Worm (Caenorhabditis elegans) whole organism, young adult: ENCODE measurements around the gene Y62H9A.8.

ENCODE experiments used
- B0035.1 ChIP-seq: sonication (generic microtip); optimal IDR thresholded peaks from 2 replicates; lab custom pipeline; 2016; ENCODE audit warnings: missing genetic modification characterization, mild to moderate bottlenecking, missing compliant biosample characterization, missing genotype, missing genetic modification reagents
- C06A6.2 ChIP-seq: fragments of 200-800 bp; sonication (Bioruptor generic); conservative IDR thresholded peaks from 2 replicates; pipeline ENCODE4 v1.3.6; 2022; ENCODE audit warnings: missing genetic modification characterization, missing compliant biosample characterization
- D2030.7 ChIP-seq: fragments of 200-800 bp; sonication (Bioruptor generic); IDR thresholded peaks from 2 replicates; pipeline ENCODE4 v1.3.6; 2022; ENCODE audit warnings: missing genetic modification reagents, missing genetic modification characterization, missing compliant biosample characterization
- F23B12.7 ChIP-seq: sonication (generic microtip); optimal IDR thresholded peaks from 2 replicates; lab custom pipeline; 2017; ENCODE audit warnings: missing genetic modification characterization, mild to moderate bottlenecking, missing compliant biosample characterization, antibody characterized with exemption, moderate library complexity; ENCODE audit not compliant: insufficient read depth
- K11D2.4 ChIP-seq: fragments of 200-800 bp; sonication (Bioruptor generic); IDR thresholded peaks from 2 replicates; pipeline ENCODE4 v1.3.6; 2022; ENCODE audit warnings: missing genetic modification reagents, missing genetic modification characterization, missing compliant biosample characterization
- K12H6.12 ChIP-seq: fragments of 200-800 bp; sonication (Bioruptor generic); optimal IDR thresholded peaks from 2 replicates; lab custom pipeline; 2018; ENCODE audit warnings: mild to moderate bottlenecking, missing genetic modification characterization, missing compliant biosample characterization
- T07F8.4 ChIP-seq: sonication (generic microtip); optimal IDR thresholded peaks from 2 replicates; lab custom pipeline; 2016; ENCODE audit warnings: mild to moderate bottlenecking, missing genetic modification characterization, moderate library complexity, missing compliant biosample characterization
- Y56A3A.18 ChIP-seq: fragments of 200-800 bp; sonication (Bioruptor generic); IDR thresholded peaks from 2 replicates; pipeline ENCODE4 v1.3.6; 2022; ENCODE audit warnings: missing genetic modification reagents, missing genetic modification characterization, missing compliant biosample characterization
- ZK185.1 ChIP-seq: sonication (generic microtip); optimal IDR thresholded peaks from 2 replicates; lab custom pipeline; 2016; ENCODE audit warnings: mild to moderate bottlenecking, missing genetic modification characterization, missing compliant biosample characterization; ENCODE audit not compliant: poor library complexity, severe bottlenecking
- ama-1 ChIP-seq, 3 experiments: fragments of 150-350 bp in 1 of 3; sonication (generic microtip) in 2 of 3; optimal IDR thresholded peaks; 2 replicates each; lab custom pipeline; 2014 to 2018; ENCODE audit warnings: missing biosample characterization in 2 of 3, missing genetic modification characterization in 2 of 3, missing genetic modification reagents in 2 of 3
- attf-3 ChIP-seq: fragments of 200-800 bp; sonication (Bioruptor generic); conservative IDR thresholded peaks from 2 replicates; pipeline ENCODE4 v1.3.6; 2022; ENCODE audit warnings: missing genetic modification reagents, missing genetic modification characterization, missing compliant biosample characterization
- attf-5 ChIP-seq: fragments of 200-800 bp; sonication (Bioruptor generic); optimal IDR thresholded peaks from 2 replicates; lab custom pipeline; 2018; ENCODE audit warnings: mild to moderate bottlenecking, missing genetic modification characterization, missing compliant biosample characterization
- attf-6 ChIP-seq: fragments of 200-800 bp; sonication (Bioruptor generic); IDR thresholded peaks from 2 replicates; pipeline ENCODE4 v1.3.6; 2022; ENCODE audit warnings: missing genetic modification reagents, missing genetic modification characterization, missing compliant biosample characterization
- bed-1 ChIP-seq: fragments of 200-800 bp; sonication (Bioruptor generic); IDR thresholded peaks from 2 replicates; pipeline ENCODE4 v1.3.6; 2022; ENCODE audit warnings: missing genetic modification reagents, missing genetic modification characterization, missing compliant biosample characterization
- cebp-1 ChIP-seq, 2 experiments: fragments of 200-800 bp in 1 of 2; sonication (Bioruptor generic) in 1 of 2; sonication (generic microtip) in 1 of 2; IDR thresholded peaks in 1 of 2; optimal IDR thresholded peaks in 1 of 2; 2 replicates each; pipeline versions ENCODE4 v1.3.6 to Lab custom; 2017 to 2022; ENCODE audit warnings: missing compliant biosample characterization in 2 of 2, missing genetic modification characterization in 2 of 2, mild to moderate bottlenecking in 1 of 2, missing genetic modification reagents in 1 of 2, moderate library complexity in 1 of 2
- cebp-2 ChIP-seq: fragments of 200-800 bp; sonication (Bioruptor generic); IDR thresholded peaks from 2 replicates; pipeline ENCODE4 v1.3.6; 2022; ENCODE audit warnings: missing genetic modification characterization, missing compliant biosample characterization
- ceh-27 ChIP-seq: fragments of 200-800 bp; sonication (Bioruptor generic); optimal IDR thresholded peaks from 2 replicates; lab custom pipeline; 2018; ENCODE audit warnings: mild to moderate bottlenecking, missing genetic modification characterization, moderate library complexity, missing compliant biosample characterization
- ceh-40 ChIP-seq: fragments of 200-800 bp; sonication (Bioruptor generic); IDR thresholded peaks from 2 replicates; pipeline ENCODE4 v1.3.6; 2022; ENCODE audit warnings: missing genetic modification characterization, missing compliant biosample characterization
- dpl-1 ChIP-seq: fragments of 150-350 bp; optimal IDR thresholded peaks from 2 replicates; lab custom pipeline; 2014; ENCODE audit warnings: missing biosample characterization, missing genetic modification reagents, missing genetic modification characterization
- egl-18 ChIP-seq: fragments of 200-800 bp; sonication (Bioruptor generic); IDR thresholded peaks from 2 replicates; pipeline ENCODE4 v1.3.6; 2022; ENCODE audit warnings: missing genetic modification reagents, missing genetic modification characterization, missing compliant biosample characterization
- egrh-3 ChIP-seq: fragments of 200-800 bp; sonication (Bioruptor generic); IDR thresholded peaks from 2 replicates; pipeline ENCODE4 v1.3.6; 2022; ENCODE audit warnings: missing genetic modification reagents, missing genetic modification characterization, missing compliant biosample characterization
- hsf-1 ChIP-seq: fragments of 200-800 bp; sonication (Bioruptor generic); IDR thresholded peaks from 2 replicates; pipeline ENCODE4 v1.3.6; 2022; ENCODE audit warnings: missing genetic modification reagents, missing genetic modification characterization, missing compliant biosample characterization
- lag-1 ChIP-seq: fragments of 200-800 bp; sonication (Bioruptor generic); IDR thresholded peaks from 2 replicates; pipeline ENCODE4 v1.3.6; 2022; ENCODE audit warnings: missing genetic modification reagents, missing genetic modification characterization, missing compliant biosample characterization
- let-607 ChIP-seq, 2 experiments: fragments of 200-800 bp in 1 of 2; sonication (Bioruptor generic) in 1 of 2; sonication (generic microtip) in 1 of 2; optimal IDR thresholded peaks; 2 replicates each; lab custom pipeline; 2016 to 2018; ENCODE audit warnings: mild to moderate bottlenecking in 2 of 2, missing compliant biosample characterization in 2 of 2, missing genetic modification characterization in 2 of 2, moderate library complexity in 2 of 2, missing genotype in 1 of 2
- lir-1 ChIP-seq: fragments of 200-800 bp; sonication (Bioruptor generic); conservative IDR thresholded peaks from 2 replicates; pipeline ENCODE4 v1.3.6; 2022; ENCODE audit warnings: missing genetic modification reagents, missing genetic modification characterization, missing compliant biosample characterization
- madf-10 ChIP-seq: sonication (generic microtip); optimal IDR thresholded peaks from 2 replicates; lab custom pipeline; 2016; ENCODE audit warnings: mild to moderate bottlenecking, missing genetic modification characterization, missing compliant biosample characterization
- madf-3 ChIP-seq: fragments of 200-800 bp; sonication (Bioruptor generic); IDR thresholded peaks from 2 replicates; pipeline ENCODE4 v1.3.6; 2022; ENCODE audit warnings: missing genetic modification reagents, missing genetic modification characterization, missing compliant biosample characterization
- mel-28 ChIP-seq: sonication (generic microtip); optimal IDR thresholded peaks from 2 replicates; lab custom pipeline; 2016; ENCODE audit warnings: borderline replicate concordance, mild to moderate bottlenecking, missing genetic modification characterization, missing compliant biosample characterization
- mxl-1 ChIP-seq: sonication (generic microtip); optimal IDR thresholded peaks from 2 replicates; lab custom pipeline; 2016; ENCODE audit warnings: missing genetic modification characterization, missing compliant biosample characterization
- nfyb-1 ChIP-seq: fragments of 200-800 bp; sonication (Bioruptor generic); IDR thresholded peaks from 2 replicates; pipeline ENCODE4 v1.3.6; 2022; ENCODE audit warnings: missing genetic modification reagents, missing genetic modification characterization, missing compliant biosample characterization
- nhr-90 ChIP-seq: sonication (generic microtip); optimal IDR thresholded peaks from 2 replicates; lab custom pipeline; 2016; ENCODE audit warnings: missing genotype, mild to moderate bottlenecking, missing genetic modification characterization, missing compliant biosample characterization
- rec-8 ChIP-seq, 2 experiments: sonication (generic microtip); optimal IDR thresholded peaks; 2 replicates each; lab custom pipeline; 2016; ENCODE audit warnings: mild to moderate bottlenecking in 2 of 2, missing genetic modification characterization in 2 of 2, missing genetic modification reagents in 2 of 2, missing genotype in 2 of 2, missing biosample characterization in 1 of 2, missing compliant biosample characterization in 1 of 2, moderate library complexity in 1 of 2
- rpc-1 ChIP-seq, 2 experiments: fragments of 150-350 bp in 1 of 2; sonication (generic microtip) in 1 of 2; optimal IDR thresholded peaks; 2 replicates each; lab custom pipeline; 2014 to 2018; ENCODE audit warnings: missing biosample characterization in 1 of 2, missing genetic modification characterization in 1 of 2, missing genetic modification reagents in 1 of 2, missing genotype in 1 of 2
- sdz-38 ChIP-seq: sonication (generic microtip); optimal IDR thresholded peaks from 2 replicates; lab custom pipeline; 2016; ENCODE audit warnings: missing genotype, missing genetic modification characterization, missing compliant biosample characterization
- somi-1 ChIP-seq: fragments of 200-800 bp; sonication (Bioruptor generic); optimal IDR thresholded peaks from 2 replicates; lab custom pipeline; 2018; ENCODE audit warnings: mild to moderate bottlenecking, missing genetic modification characterization, missing compliant biosample characterization
- tbp1 ChIP-seq: fragments of 200-800 bp; sonication (Bioruptor generic); optimal IDR thresholded peaks from 2 replicates; lab custom pipeline; 2018; ENCODE audit warnings: mild to moderate bottlenecking, missing genetic modification characterization, missing compliant biosample characterization
- zfh-2 ChIP-seq: fragments of 200-800 bp; sonication (Bioruptor generic); conservative IDR thresholded peaks from 2 replicates; pipeline ENCODE4 v1.3.6; 2022; ENCODE audit warnings: missing genetic modification reagents, missing genetic modification characterization, missing compliant biosample characterization
- ztf-26 ChIP-seq: sonication (generic microtip); optimal IDR thresholded peaks from 2 replicates; lab custom pipeline; 2017; ENCODE audit warnings: missing genetic modification characterization, missing compliant biosample characterization
- ztf-6 ChIP-seq: fragments of 200-800 bp; sonication (Bioruptor generic); IDR thresholded peaks from 2 replicates; pipeline ENCODE4 v1.3.6; 2022; ENCODE audit warnings: missing genetic modification reagents, missing genetic modification characterization, missing compliant biosample characterization

The Y62H9A.8 gene

DNA sequence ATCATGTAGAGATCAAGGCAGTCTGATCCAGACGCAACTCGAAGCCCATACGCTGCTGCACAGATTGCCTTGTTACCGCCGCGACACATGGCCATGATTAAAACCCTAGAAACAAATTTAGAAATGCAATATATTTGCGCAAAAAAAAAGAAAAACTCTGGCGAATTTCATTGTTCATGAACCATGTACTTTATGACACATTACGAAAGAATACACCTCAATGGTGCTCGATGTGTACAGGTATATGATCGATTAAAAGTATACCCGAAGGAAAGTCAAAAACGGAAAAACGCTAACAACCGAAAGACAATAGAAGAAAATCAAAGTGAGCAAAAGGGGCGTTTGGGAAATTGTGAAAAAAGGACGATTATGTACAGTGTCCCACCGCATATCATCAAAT is at the start of gene Y62H9A.8:
TSS of gene Y62H9A.8 (minus strand) at position 101 of the 400 bp plus-strand sequence.
- no peak for TF ChIP-seq attf-3 (GFP tag; lab: Robert Waterston, UW)

- TF ChIP-seq ama-1 (optimal IDR thresholded peaks at IDR 0.05; lab: Kevin White, UChicago) (no peak), ama-1 (GFP tag; optimal IDR thresholded peaks at IDR 0.05; lab: Kevin White, UChicago) (no peak), zfh-2 (no peak)
These were observed 49.7 kb upstream of the Y62H9A.8 start, which contains the start of gene F55G7.3 for ce11 chrX:11941951-11942350. Gene F55G7.3, minus strand, starts transcription at chrX:11942051.

DNA sequence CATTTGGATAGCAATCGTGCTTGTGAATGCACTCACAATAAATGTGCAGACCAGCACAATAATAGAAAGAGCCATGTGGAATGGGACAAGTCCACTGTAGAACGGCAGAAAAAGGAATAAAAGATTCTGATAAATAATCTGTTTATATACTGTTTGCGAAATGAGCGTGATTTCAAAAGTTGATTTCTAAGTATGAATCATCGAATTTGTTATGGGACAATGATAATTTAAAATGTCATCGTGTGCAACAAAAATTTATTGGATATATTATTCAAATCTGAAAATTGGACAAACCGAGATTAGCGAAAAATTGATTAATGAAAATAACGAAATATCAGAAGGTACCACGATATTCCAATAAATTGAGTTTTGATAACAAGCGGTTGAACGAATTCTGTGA is 46.6 kb upstream of the Y62H9A.8 start, which contains the start of gene F55G7.5:
TSS of gene F55G7.5 (minus strand) at position 101 of the 400 bp plus-strand sequence.
- no peak for TF ChIP-seq cebp-2 (GFP tag; lab: Robert Waterston, UW)
- no peak for TF ChIP-seq Y56A3A.18 (GFP tag; lab: Robert Waterston, UW)
- no peak for TF ChIP-seq ZK185.1 (tag; lab: Kevin White, UChicago)
- no peak for TF ChIP-seq somi-1 (GFP tag; lab: Kevin White, UChicago)
- TF ChIP-seq ceh-40 (GFP tag; lab: Robert Waterston, UW) = no peak
- TF ChIP-seq dpl-1 (GFP tag; lab: Kevin White, UChicago) = no peak

ce11 chrX:11937343-11937935 is 45.2 kb upstream of the Y62H9A.8 start:
- TF ChIP-seq madf-10 (tag; lab: Kevin White, UChicago) (peak; percentile 96), egrh-3 (no peak), ama-1 (optimal IDR thresholded peaks at IDR 0.05; lab: Kevin White, UChicago) (no peak), ama-1 (GFP tag; optimal IDR thresholded peaks at IDR 0.05; lab: Kevin White, UChicago) (peak; percentile 66 to 90), ztf-26 (peak; percentile 99), let-607 (tag; optimal IDR thresholded peaks at IDR 0.05; lab: Kevin White, UChicago) (peak; percentile 55 to 93), K11D2.4 (GFP tag; lab: Robert Waterston, UW) (peak; percentile 98), T07F8.4 (tag; lab: Kevin White, UChicago) (peak; percentile 80), ceh-27 (GFP tag; lab: Kevin White, UChicago) (peak; percentile 99), C06A6.2 (GFP tag; lab: Robert Waterston, UW) (peak; percentile 92), hsf-1 (GFP tag; lab: Robert Waterston, UW) (no peak; the same call in 1 of the 2 replicates), ZK185.1 (tag; lab: Kevin White, UChicago) (peak; percentile 98), rpc-1 (optimal IDR thresholded peaks at IDR 0.05; lab: Kevin White, UChicago) (peak; percentile 17), rpc-1 (tag; optimal IDR thresholded peaks at IDR 0.05; lab: Kevin White, UChicago) (no peak), mxl-1 (no peak), rec-8 (tag; optimal IDR thresholded peaks at IDR 0.05; lab: Kevin White, UChicago) (peak; percentile 6 to 26), K12H6.12 (tag; lab: Kevin White, UChicago) (peak; percentile 94), cebp-1 (GFP tag; IDR thresholded peaks at IDR 0.05; lab: Robert Waterston, UW) (peak; percentile 67; the same call in 1 of the 2 replicates), cebp-1 (tag; optimal IDR thresholded peaks at IDR 0.05; lab: Kevin White, UChicago) (peak; percentile 97), sdz-38 (no peak), lir-1 (GFP tag; lab: Robert Waterston, UW) (peak; percentile 94), D2030.7 (no peak), tbp1 (GFP tag; lab: Kevin White, UChicago) (peak; percentile 80), madf-3 (peak; percentile 75), F23B12.7 (tag; lab: Kevin White, UChicago) (peak; percentile 90), nfyb-1 (GFP tag; lab: Robert Waterston, UW) (peak; percentile 98), attf-6 (GFP tag; lab: Robert Waterston, UW) (no peak), ztf-6 (GFP tag; lab: Robert Waterston, UW) (peak; percentile 94), bed-1 (peak; percentile 90; the same call in 1 of the 2 replicates), mel-28 (tag; lab: Kevin White, UChicago) (peak; percentile 81), B0035.1 (peak; percentile 94), egl-18 (GFP tag; lab: Robert Waterston, UW) (peak; percentile 95), cebp-2 (GFP tag; lab: Robert Waterston, UW) (peak; percentile 95; the same call in 1 of the 2 replicates), lag-1 (GFP tag; lab: Robert Waterston, UW) (peak; percentile 95), nhr-90 (tag; lab: Kevin White, UChicago) (peak; percentile 81), attf-5 (peak; percentile 47)
